Worm (Caenorhabditis elegans): ENCODE data around the gene srt-18.

srt-18 gene

ce11 chrV:9024713-9025112 is 9.3 kb upstream of the srt-18 start, which contains the start of gene bus-1 (continued):
- no peak for TF ChIP-seq efl-1 (GFP tag; optimal IDR thresholded peaks at IDR 0.05)

ce11 chrV:9022078-9022477 is 6.6 kb upstream of the srt-18 start, which contains the start of gene oac-41:
Gene oac-41 (minus strand): TSS chrV:9022178.
- TF ChIP-seq B0261.1 (tag; optimal IDR thresholded peaks at IDR 0.05): no peak
- no peak for TF ChIP-seq F55B11.4 (tag; optimal IDR thresholded peaks at IDR 0.05; ENCODE audit: borderline replicate concordance, insufficient read depth)
- TF ChIP-seq cebp-2 (GFP tag; IDR thresholded peaks at IDR 0.05): no peak
- TF ChIP-seq ztf-25 (GFP tag; IDR thresholded peaks at IDR 0.05): no peak
- no peak for TF ChIP-seq somi-1 (GFP tag; optimal IDR thresholded peaks at IDR 0.05)
- no peak for TF ChIP-seq K12H6.12 (tag; optimal IDR thresholded peaks at IDR 0.05)
- TF ChIP-seq hlh-12 (tag; optimal IDR thresholded peaks at IDR 0.05): no peak

DNA sequence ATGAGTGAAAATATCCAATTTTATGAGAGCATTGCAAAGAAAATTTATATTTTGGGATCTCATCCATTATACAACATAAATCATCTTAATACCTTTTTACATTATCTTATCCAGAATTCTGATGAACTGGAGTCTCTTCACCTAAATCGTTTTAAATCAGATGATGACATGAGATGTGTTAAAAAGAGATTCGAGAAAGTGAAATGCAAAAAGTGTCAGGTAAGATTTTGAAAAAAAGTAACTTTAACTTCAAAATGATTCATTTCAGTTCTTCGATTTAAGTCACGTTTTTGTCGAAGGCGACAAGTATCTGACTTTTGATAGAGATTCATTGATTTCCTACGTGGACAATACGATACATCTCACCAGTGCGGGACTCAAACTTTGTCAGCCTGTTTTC is 3.4 kb upstream of the srt-18 start:
- no peak for TF ChIP-seq attf-3 (GFP tag; conservative IDR thresholded peaks at IDR 0.05)
- TF ChIP-seq lag-1 (GFP tag; IDR thresholded peaks at IDR 0.05): no peak
- TF ChIP-seq lsy-27 (tag; optimal IDR thresholded peaks at IDR 0.05; ENCODE audit: borderline replicate concordance, insufficient read depth): no peak
- no peak for TF ChIP-seq ceh-40 (GFP tag; IDR thresholded peaks at IDR 0.05)
- TF ChIP-seq unc-62 (GFP tag; optimal IDR thresholded peaks at IDR 0.05): no peak
- no peak for TF ChIP-seq ZK185.1 (tag; optimal IDR thresholded peaks at IDR 0.05; ENCODE audit: poor library complexity, severe bottlenecking)
- no peak for TF ChIP-seq K12H6.12 (tag; optimal IDR thresholded peaks at IDR 0.05)
- no peak for TF ChIP-seq fkh-3 (tag; optimal IDR thresholded peaks at IDR 0.05)
- TF ChIP-seq ztf-26 (tag; optimal IDR thresholded peaks at IDR 0.05): no peak
- no peak for TF ChIP-seq F57A8.1 (GFP tag; optimal IDR thresholded peaks at IDR 0.05)
- TF ChIP-seq rec-8 (tag; optimal IDR thresholded peaks at IDR 0.05): no peak
- TF ChIP-seq F52B5.7 (tag; optimal IDR thresholded peaks at IDR 0.05): no peak
- TF ChIP-seq nhr-80 (tag; optimal IDR thresholded peaks at IDR 0.05): no peak
- no peak for TF ChIP-seq sea-2 (GFP tag; IDR thresholded peaks at IDR 0.05)
- TF ChIP-seq let-607 (tag; optimal IDR thresholded peaks at IDR 0.05): no peak
- no peak for TF ChIP-seq Y53G8AR.9 (GFP tag; conservative IDR thresholded peaks at IDR 0.05)
- no peak for TF ChIP-seq ceh-79 (tag; optimal IDR thresholded peaks at IDR 0.05)
- TF ChIP-seq C06A6.2 (GFP tag; conservative IDR thresholded peaks at IDR 0.05): no peak
- TF ChIP-seq attf-5 (GFP tag; optimal IDR thresholded peaks at IDR 0.05): no peak
- TF ChIP-seq ztf-25 (GFP tag; IDR thresholded peaks at IDR 0.05): no peak

- no peak for TF ChIP-seq bed-1 (GFP tag; IDR thresholded peaks at IDR 0.05)
- TF ChIP-seq ccch-3 (GFP tag; optimal IDR thresholded peaks at IDR 0.05): no peak
- TF ChIP-seq rec-8 (tag; optimal IDR thresholded peaks at IDR 0.05): no peak
- no peak for TF ChIP-seq egrh-3 (GFP tag; IDR thresholded peaks at IDR 0.05)
- TF ChIP-seq F49E8.2 (tag; optimal IDR thresholded peaks at IDR 0.05; ENCODE audit: insufficient read depth): no peak
- no peak for TF ChIP-seq snpc-3.4 (tag; optimal IDR thresholded peaks at IDR 0.05)
- TF ChIP-seq B0336.3 (GFP tag; IDR thresholded peaks at IDR 0.05): no peak
Measured at ce11 chrV:9016479-9016878, 1.0 kb upstream of the srt-18 start, which contains the start of gene oac-40. Gene oac-40 (plus strand): TSS chrV:9016779.

- no peak for TF ChIP-seq ekl-4 (GFP tag; IDR thresholded peaks at IDR 0.05)
- TF ChIP-seq Y56A3A.18 (GFP tag; IDR thresholded peaks at IDR 0.05): no peak
- TF ChIP-seq akir-1 (GFP tag; optimal IDR thresholded peaks at IDR 0.05): no peak
- TF ChIP-seq lin-35 (GFP tag; optimal IDR thresholded peaks at IDR 0.05): no peak
- TF ChIP-seq snpc-4 (GFP tag; optimal IDR thresholded peaks at IDR 0.05): no peak
- TF ChIP-seq snpc-4 (tag; optimal IDR thresholded peaks at IDR 0.05): no peak
- TF ChIP-seq madf-10 (tag; optimal IDR thresholded peaks at IDR 0.05): no peak
- no peak for TF ChIP-seq hlh-12 (tag; optimal IDR thresholded peaks at IDR 0.05)
- no peak for TF ChIP-seq hlh-26 (GFP tag; conservative IDR thresholded peaks at IDR 0.05)
- no peak for TF ChIP-seq fkh-3 (tag; optimal IDR thresholded peaks at IDR 0.05)
- no peak for TF ChIP-seq ceh-58 (GFP tag; IDR thresholded peaks at IDR 0.05)
- TF ChIP-seq B0019.2 (GFP tag; conservative IDR thresholded peaks at IDR 0.05): no peak
- no peak for TF ChIP-seq aptf-3 (GFP tag; IDR thresholded peaks at IDR 0.05)
- no peak for TF ChIP-seq somi-1 (GFP tag; optimal IDR thresholded peaks at IDR 0.05)
Measured at ce11 chrV:9013765-9014164, 1.7 kb downstream of the srt-18 start, which contains the start of gene srh-201. Gene srh-201 (minus strand): TSS chrV:9013865.
